Worm (Caenorhabditis elegans): ENCODE data around the gene pcdr-1.

- TF ChIP-seq unc-62 (GFP tag; optimal IDR thresholded peaks at IDR 0.05) (no peak), fkh-10 (GFP tag; optimal IDR thresholded peaks at IDR 0.05) (no peak), ama-1 (optimal IDR thresholded peaks at IDR 0.05) (no peak), zag-1 (tag; optimal IDR thresholded peaks at IDR 0.05) (no peak)
These were observed 36.2 kb upstream of the pcdr-1 start, which contains the start of gene K09E9.4 for ce11 chrX:15630340-15630739.

Measured in whole organism, L3 larva.